Fruit fly (Drosophila melanogaster): ENCODE measurements around the gene hth.

Gene hth

DNA sequence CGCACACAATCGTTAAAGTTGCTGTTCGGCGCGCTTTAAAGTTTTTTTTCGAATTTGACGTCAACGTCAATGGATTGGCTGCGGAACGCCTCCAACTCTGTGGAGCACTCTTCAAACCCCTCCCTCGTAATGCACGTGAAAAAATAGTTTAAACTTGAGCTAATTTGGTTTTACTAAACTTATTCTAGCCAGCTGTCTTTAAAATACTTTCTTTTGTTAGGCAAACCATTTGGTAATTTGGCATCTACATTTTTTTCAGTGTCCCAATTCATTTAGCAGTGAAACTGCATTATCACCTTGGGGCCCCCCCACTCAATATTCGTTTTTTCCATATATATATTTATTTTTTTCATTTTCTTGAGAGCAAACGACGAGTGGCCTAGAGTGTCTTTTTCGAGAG, 78.8 kb downstream of the hth start (continued):
- TF ChIP-seq Rx (GFP tag; IDR thresholded peaks at IDR 0.05): peak; percentile 81
- peak; percentile 12 for TF ChIP-seq maf-S (GFP tag; optimal IDR thresholded peaks at IDR 0.05)
- TF ChIP-seq E2f1 (GFP tag; IDR thresholded peaks at IDR 0.05): peak; percentile 72
- no peak for TF ChIP-seq CG17912 (GFP tag; optimal IDR thresholded peaks at IDR 0.05)
- TF ChIP-seq CG14710 (tag; optimal IDR thresholded peaks at IDR 0.05): peak; percentile 36
- peak; percentile 66 for TF ChIP-seq unpg (GFP tag; optimal IDR thresholded peaks at IDR 0.05)
- TF ChIP-seq C15 (GFP tag; IDR thresholded peaks at IDR 0.05): no peak
- peak; percentile 89 for TF ChIP-seq ci (GFP tag; IDR thresholded peaks at IDR 0.05)
- TF ChIP-seq CG34224 (GFP tag; IDR thresholded peaks at IDR 0.05; ENCODE audit: partially characterized antibody): no peak
- no peak for TF ChIP-seq dan (GFP tag; IDR thresholded peaks at IDR 0.05)
- TF ChIP-seq H15 (GFP tag; IDR thresholded peaks at IDR 0.05): peak; percentile 60; the same call in 2 of the 3 replicates
- peak; percentile 25; the same call in 1 of the 2 replicates for TF ChIP-seq gsb (GFP tag; IDR thresholded peaks at IDR 0.05)
- TF ChIP-seq CG7357 (GFP tag; IDR thresholded peaks at IDR 0.05): peak; percentile 20; the same call in 1 of the 3 replicates
- TF ChIP-seq CG13424 (tag; optimal IDR thresholded peaks at IDR 0.05): peak; percentile 64
- TF ChIP-seq sc (optimal IDR thresholded peaks at IDR 0.05): no peak
- TF ChIP-seq sc (GFP tag; optimal IDR thresholded peaks at IDR 0.05): peak; percentile 53
- peak; percentile 6 for TF ChIP-seq repo (GFP tag; optimal IDR thresholded peaks at IDR 0.05)
- peak; percentile 72 for TF ChIP-seq Aef1 (GFP tag; IDR thresholded peaks at IDR 0.05)
- peak; percentile 42 for TF ChIP-seq CG18764 (GFP tag; optimal IDR thresholded peaks at IDR 0.05)
- peak; percentile 11 for TF ChIP-seq CG1529 (GFP tag; optimal IDR thresholded peaks at IDR 0.05)
- TF ChIP-seq YL-1 (GFP tag; optimal IDR thresholded peaks at IDR 0.05): no peak
- peak; percentile 77 for TF ChIP-seq CG17328 (GFP tag; IDR thresholded peaks at IDR 0.05)
- TF ChIP-seq Opbp (GFP tag; IDR thresholded peaks at IDR 0.05; ENCODE audit: partially characterized antibody): no peak
- peak; percentile 21 for TF ChIP-seq CG12071 (GFP tag; optimal IDR thresholded peaks at IDR 0.05)
- TF ChIP-seq CG17359 (tag; optimal IDR thresholded peaks at IDR 0.05): peak; percentile 77
- peak; percentile 2 for TF ChIP-seq Deaf1 (tag; optimal IDR thresholded peaks at IDR 0.05)
- peak; percentile 44 for TF ChIP-seq tin (GFP tag; optimal IDR thresholded peaks at IDR 0.05)
- no peak for TF ChIP-seq CG16779 (GFP tag; IDR thresholded peaks at IDR 0.05)
- TF ChIP-seq Antp (GFP tag; optimal IDR thresholded peaks at IDR 0.05): peak; percentile 61
- TF ChIP-seq tup (GFP tag; optimal IDR thresholded peaks at IDR 0.05): no peak
- TF ChIP-seq Lim3 (GFP tag; IDR thresholded peaks at IDR 0.05): 0 out of 2 replicates have a peak, but pooled peaks have one; percentile 23
- peak; percentile 12 for TF ChIP-seq en (GFP tag; optimal IDR thresholded peaks at IDR 0.05)
- no peak for TF ChIP-seq h (optimal IDR thresholded peaks at IDR 0.05)
- no peak for TF ChIP-seq CG8290 (GFP tag; optimal IDR thresholded peaks at IDR 0.05)
- TF ChIP-seq CG8290 (tag; optimal IDR thresholded peaks at IDR 0.05): peak in 1 of 2 experiments; percentile 68
- TF ChIP-seq CG13775 (GFP tag; optimal IDR thresholded peaks at IDR 0.05): peak; percentile 39
- peak; percentile 7 for TF ChIP-seq HmgZ (tag; optimal IDR thresholded peaks at IDR 0.05)
- no peak for TF ChIP-seq inv (GFP tag; IDR thresholded peaks at IDR 0.05; ENCODE audit: partially characterized antibody)
- TF ChIP-seq CG4854 (GFP tag; optimal IDR thresholded peaks at IDR 0.05): peak; percentile 10
- TF ChIP-seq zfh2 (GFP tag; optimal IDR thresholded peaks at IDR 0.05): no peak
- no peak for TF ChIP-seq shn (GFP tag; optimal IDR thresholded peaks at IDR 0.05)

DNA sequence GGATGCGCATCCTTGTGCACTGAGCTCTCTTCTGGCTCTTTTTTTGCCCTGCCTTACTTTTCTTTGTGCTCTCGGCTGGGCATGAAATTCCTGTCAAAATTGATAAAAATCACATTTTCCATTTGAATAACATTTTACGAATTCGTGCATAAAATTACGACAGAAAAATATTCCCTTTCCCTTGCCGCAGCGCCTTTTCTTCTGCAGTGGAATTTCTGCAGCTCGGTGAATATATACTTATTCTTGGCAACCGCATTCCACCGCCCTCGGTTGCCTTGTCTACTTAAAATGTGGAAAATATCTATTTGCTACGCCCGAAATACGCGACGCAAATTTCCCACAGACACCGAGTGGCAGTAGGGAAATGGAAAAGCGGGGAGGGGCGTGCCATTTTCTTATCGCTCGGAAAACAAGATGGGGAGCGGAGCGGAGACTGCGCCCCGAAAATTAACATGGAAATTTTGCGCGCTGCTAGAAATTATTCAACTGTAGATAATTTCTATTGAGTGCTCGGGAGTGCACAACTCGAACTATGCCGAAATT, 79.4 kb downstream of the hth start:
- TF ChIP-seq Med (GFP tag) (peak; percentile 51), CG2199 (GFP tag; IDR thresholded peaks at IDR 0.05) (0 out of 3 replicates have a peak, but pooled peaks have one; percentile 14), sd (tag; optimal IDR thresholded peaks at IDR 0.05) (peak; percentile 87), ham (GFP tag; IDR thresholded peaks at IDR 0.05) (no peak), CG12769 (tag; optimal IDR thresholded peaks at IDR 0.05) (peak; percentile 51), MBD-R2 (GFP tag; IDR thresholded peaks at IDR 0.05) (no peak), CG15601 (tag; optimal IDR thresholded peaks at IDR 0.05) (no peak), nerfin-1 (tag; optimal IDR thresholded peaks at IDR 0.05) (peak; percentile 34), CG14441 (GFP tag; IDR thresholded peaks at IDR 0.05) (no peak), Dek (tag; optimal IDR thresholded peaks at IDR 0.05) (no peak), CG17912 (GFP tag; optimal IDR thresholded peaks at IDR 0.05) (no peak), lilli (GFP tag; optimal IDR thresholded peaks at IDR 0.05) (no peak), Ptx1 (GFP tag; IDR thresholded peaks at IDR 0.05) (0 out of 2 replicates have a peak, but pooled peaks have one; percentile 21), crol (GFP tag; IDR thresholded peaks at IDR 0.05) (peak; percentile 59; the same call in 1 of the 2 replicates)

All from whole organism, embryonic.